Fruit fly (Drosophila melanogaster) whole organism, embryonic: ENCODE data around the gene Trf4-2.

ENCODE experiments used
- Atf6 ChIP-seq: fragments of 200-800 bp; sonication (Bioruptor generic); IDR thresholded peaks from 2 replicates; pipeline ENCODE4 v1.3.6; 2022; ENCODE audit warnings: missing biosample characterization, missing genetic modification characterization
- BEAF-32 ChIP-seq: fragments of 200-800 bp; sonication (Bioruptor generic); optimal IDR thresholded peaks from 3 replicates; lab custom pipeline; 2017; ENCODE audit warnings: missing biosample characterization, missing genetic modification characterization, mild to moderate bottlenecking, moderate library complexity, missing genetic modification reagents
- CG12155 ChIP-seq: fragments of 200-800 bp; sonication (Bioruptor generic); optimal IDR thresholded peaks from 3 replicates; lab custom pipeline; 2016; ENCODE audit warnings: missing biosample characterization, missing genetic modification characterization
- CG12942 ChIP-seq: fragments of 200-800 bp; sonication (Bioruptor generic); optimal IDR thresholded peaks from 3 replicates; lab custom pipeline; 2016; ENCODE audit warnings: missing biosample characterization, missing genetic modification characterization
- CG14667 ChIP-seq: fragments of 200-800 bp; sonication (Bioruptor generic); IDR thresholded peaks from 2 replicates; pipeline ENCODE4 v1.3.6; 2022; ENCODE audit warnings: missing biosample characterization, missing genetic modification characterization
- CG1603 ChIP-seq: fragments of 200-800 bp; sonication (Bioruptor generic); optimal IDR thresholded peaks from 2 replicates; lab custom pipeline; 2019; ENCODE audit warnings: missing biosample characterization, mild to moderate bottlenecking, missing genetic modification characterization, moderate library complexity
- CG16815 ChIP-seq: fragments of 200-800 bp; sonication (Bioruptor generic); optimal IDR thresholded peaks from 3 replicates; lab custom pipeline; 2017; ENCODE audit warnings: missing biosample characterization, mild to moderate bottlenecking, missing genetic modification characterization
- CG17359 ChIP-seq: fragments of 200-800 bp; sonication (Bioruptor generic); optimal IDR thresholded peaks from 3 replicates; lab custom pipeline; 2018; ENCODE audit warnings: missing biosample characterization, mild to moderate bottlenecking, missing genetic modification characterization, moderate library complexity
- CG18262 ChIP-seq: fragments of 200-800 bp; optimal IDR thresholded peaks from 3 replicates; lab custom pipeline; 2019; ENCODE audit warnings: missing biosample characterization, mild to moderate bottlenecking, missing genetic modification characterization, moderate library complexity
- CG18476 ChIP-seq: fragments of 200-800 bp; sonication (Bioruptor generic); optimal IDR thresholded peaks from 2 replicates; lab custom pipeline; 2016; ENCODE audit warnings: missing biosample characterization, mild to moderate bottlenecking, missing genetic modification characterization
- CG2875 ChIP-seq: fragments of 200-800 bp; sonication (Bioruptor generic); optimal IDR thresholded peaks from 2 replicates; lab custom pipeline; 2017; ENCODE audit warnings: missing biosample characterization, mild to moderate bottlenecking, missing genetic modification characterization, missing genetic modification reagents
- CG2889 ChIP-seq: fragments of 200-800 bp; sonication (Bioruptor generic); IDR thresholded peaks from 3 replicates; pipeline ENCODE4 v1.3.6; 2022; ENCODE audit warnings: missing biosample characterization, missing genetic modification characterization
- CG3847 ChIP-seq: fragments of 200-800 bp; sonication (Bioruptor generic); IDR thresholded peaks from 2 replicates; pipeline ENCODE4 v1.3.6; 2022; ENCODE audit warnings: missing biosample characterization, missing genetic modification characterization
- CG3995 ChIP-seq: fragments of 200-800 bp; sonication (Bioruptor generic); optimal IDR thresholded peaks from 3 replicates; lab custom pipeline; 2016; ENCODE audit warnings: missing biosample characterization, missing genetic modification characterization
- CG4282 ChIP-seq: fragments of 200-800 bp; sonication (Bioruptor generic); optimal IDR thresholded peaks from 2 replicates; lab custom pipeline; 2016; ENCODE audit warnings: missing biosample characterization, missing genetic modification characterization
- CG4617 ChIP-seq: fragments of 200-800 bp; sonication (Bioruptor generic); optimal IDR thresholded peaks from 3 replicates; lab custom pipeline; 2016; ENCODE audit warnings: missing biosample characterization, missing genetic modification characterization, borderline replicate concordance
- CG4820 ChIP-seq: fragments of 200-800 bp; sonication (Bioruptor generic); optimal IDR thresholded peaks from 3 replicates; lab custom pipeline; 2016; ENCODE audit warnings: missing biosample characterization, missing genetic modification characterization
- CG9797 ChIP-seq: fragments of 200-800 bp; sonication (Bioruptor generic); optimal IDR thresholded peaks from 3 replicates; lab custom pipeline; 2018; ENCODE audit warnings: missing biosample characterization, mild to moderate bottlenecking, missing genetic modification characterization
- CG9876 ChIP-seq: fragments of 200-800 bp; sonication (Bioruptor generic); optimal IDR thresholded peaks from 2 replicates; lab custom pipeline; 2016; ENCODE audit warnings: missing biosample characterization, missing genetic modification characterization
- Dp ChIP-seq: fragments of 200-800 bp; sonication (Bioruptor generic); optimal IDR thresholded peaks from 2 replicates; lab custom pipeline; 2018; ENCODE audit warnings: missing biosample characterization, mild to moderate bottlenecking, missing genetic modification characterization, moderate library complexity
- E2f2 ChIP-seq: fragments of 200-800 bp; sonication (Bioruptor generic); IDR thresholded peaks from 2 replicates; pipeline ENCODE4 v1.3.6; 2022; ENCODE audit warnings: missing biosample characterization, missing genetic modification characterization
- Ets97D ChIP-seq: fragments of 200-800 bp; sonication (Bioruptor generic); optimal IDR thresholded peaks from 3 replicates; lab custom pipeline; 2016; ENCODE audit warnings: missing biosample characterization, missing genetic modification characterization
- HLH4C ChIP-seq: fragments of 200-800 bp; sonication (Bioruptor generic); IDR thresholded peaks from 3 replicates; pipeline ENCODE4 v1.3.6; 2022; ENCODE audit warnings: missing biosample characterization, missing genetic modification characterization; ENCODE audit not compliant: partially characterized antibody
- HLHmδ ChIP-seq: fragments of 200-800 bp; sonication (Bioruptor generic); optimal IDR thresholded peaks from 2 replicates; lab custom pipeline; 2018; ENCODE audit warnings: missing biosample characterization, mild to moderate bottlenecking, missing genetic modification characterization, moderate library complexity
- Hr51 ChIP-seq, 2 experiments: fragments of 200-800 bp; sonication (Bioruptor generic); optimal IDR thresholded peaks; 2 replicates in 1 of 2; 3 replicates in 1 of 2; lab custom pipeline; 2016 to 2018; ENCODE audit warnings: missing biosample characterization in 2 of 2, missing genetic modification characterization in 2 of 2, mild to moderate bottlenecking in 1 of 2, moderate library complexity in 1 of 2
- Lpt ChIP-seq: fragments of >200 bp; optimal IDR thresholded peaks from 2 replicates; lab custom pipeline; 2018; ENCODE audit warnings: missing biosample characterization, missing genetic modification characterization
- Oaz ChIP-seq: fragments of 200-800 bp; sonication (Bioruptor generic); IDR thresholded peaks from 2 replicates; pipeline ENCODE4 v1.3.6; 2022; ENCODE audit warnings: missing biosample characterization, missing genetic modification characterization
- Pdp1 ChIP-seq, 2 experiments: fragments of 200-800 bp; sonication (Bioruptor generic); optimal IDR thresholded peaks; 3 replicates each; lab custom pipeline; 2016; ENCODE audit warnings: missing biosample characterization in 2 of 2, missing genetic modification characterization in 2 of 2, mild to moderate bottlenecking in 1 of 2, moderate library complexity in 1 of 2
- Poxn ChIP-seq: fragments of 200-800 bp; sonication (Bioruptor generic); IDR thresholded peaks from 2 replicates; pipeline ENCODE4 v1.3.6; 2022; ENCODE audit warnings: missing biosample characterization, missing genetic modification characterization
- Taf1 ChIP-seq: fragments of 200-800 bp; sonication (Bioruptor generic); IDR thresholded peaks from 2 replicates; pipeline ENCODE4 v1.3.6; 2022; ENCODE audit warnings: missing biosample characterization, missing genetic modification characterization
- Tbp ChIP-seq: fragments of >200 bp; optimal IDR thresholded peaks from 2 replicates; lab custom pipeline; 2018; ENCODE audit warnings: missing biosample characterization, missing genetic modification characterization
- ara ChIP-seq: fragments of 200-800 bp; sonication (Bioruptor generic); IDR thresholded peaks from 2 replicates; pipeline ENCODE4 v1.3.6; 2022; ENCODE audit warnings: missing biosample characterization, missing genetic modification characterization
- bsh ChIP-seq, 2 experiments: fragments of 200-800 bp; sonication (Bioruptor generic); optimal IDR thresholded peaks; 2 replicates each; lab custom pipeline; 2017 to 2018; ENCODE audit warnings: mild to moderate bottlenecking in 2 of 2, missing biosample characterization in 2 of 2, missing genetic modification characterization in 2 of 2, moderate library complexity in 1 of 2
- crp ChIP-seq, 2 experiments: fragments of 200-800 bp; sonication (Bioruptor generic); optimal IDR thresholded peaks; 2 replicates in 1 of 2; 3 replicates in 1 of 2; lab custom pipeline; 2017; ENCODE audit warnings: missing biosample characterization in 2 of 2, missing genetic modification characterization in 2 of 2, mild to moderate bottlenecking in 1 of 2, moderate library complexity in 1 of 2
- da ChIP-seq: fragments of 200-800 bp; sonication (Bioruptor generic); optimal IDR thresholded peaks from 2 replicates; lab custom pipeline; 2016; ENCODE audit warnings: missing biosample characterization, missing genetic modification characterization
- dimm ChIP-seq: fragments of 200-800 bp; sonication (Bioruptor generic); IDR thresholded peaks from 2 replicates; pipeline ENCODE4 v1.3.6; 2022; ENCODE audit warnings: missing biosample characterization, missing genetic modification characterization
- dysf ChIP-seq: fragments of 200-800 bp; sonication (Bioruptor generic); IDR thresholded peaks from 3 replicates; pipeline ENCODE4 v1.3.6; 2022; ENCODE audit warnings: missing biosample characterization, missing genetic modification characterization
- esg ChIP-seq: fragments of 200-800 bp; sonication (Bioruptor generic); conservative IDR thresholded peaks from 2 replicates; pipeline ENCODE4 v1.3.6; 2022; ENCODE audit warnings: missing biosample characterization, missing genetic modification characterization
- lab ChIP-seq: fragments of 200-800 bp; sonication (Bioruptor generic); optimal IDR thresholded peaks from 3 replicates; lab custom pipeline; 2017; ENCODE audit warnings: missing biosample characterization, missing genetic modification characterization, mild to moderate bottlenecking, moderate library complexity, missing genetic modification reagents
- pzg ChIP-seq: fragments of 200-800 bp; sonication (Bioruptor generic); optimal IDR thresholded peaks from 3 replicates; lab custom pipeline; 2018; ENCODE audit warnings: missing biosample characterization, mild to moderate bottlenecking, missing genetic modification characterization, moderate library complexity
- sima ChIP-seq: fragments of 200-800 bp; sonication (Bioruptor generic); optimal IDR thresholded peaks from 2 replicates; lab custom pipeline; 2016; ENCODE audit warnings: missing biosample characterization, missing genetic modification characterization
- sob ChIP-seq: fragments of 200-800 bp; sonication (Bioruptor generic); IDR thresholded peaks from 2 replicates; pipeline ENCODE4 v1.3.6; 2022; ENCODE audit warnings: missing biosample characterization, missing genetic modification characterization
- sug ChIP-seq: fragments of 200-800 bp; optimal IDR thresholded peaks from 2 replicates; lab custom pipeline; 2019; ENCODE audit warnings: missing biosample characterization, mild to moderate bottlenecking, missing genetic modification characterization, moderate library complexity
- tll ChIP-seq, 2 experiments: fragments of 200-800 bp in 1 of 2; fragments of >200 bp in 1 of 2; sonication (Bioruptor generic) in 1 of 2; optimal IDR thresholded peaks; 2 replicates each; lab custom pipeline; 2017 to 2019; ENCODE audit warnings: missing biosample characterization in 2 of 2, missing genetic modification characterization in 2 of 2, mild to moderate bottlenecking in 1 of 2, moderate library complexity in 1 of 2
- ttk ChIP-seq: fragments of 200-800 bp; sonication (Bioruptor generic); IDR thresholded peaks from 2 replicates; pipeline ENCODE4 v2.1.2; 2022; ENCODE audit warnings: missing biosample characterization, missing genetic modification characterization
- twi ChIP-seq: fragments of 200-800 bp; optimal IDR thresholded peaks from 2 replicates; lab custom pipeline; 2019; ENCODE audit warnings: missing biosample characterization, mild to moderate bottlenecking, missing genetic modification characterization, moderate library complexity
- vvl ChIP-seq: fragments of 200-800 bp; sonication (Bioruptor generic); IDR thresholded peaks from 2 replicates; pipeline ENCODE4 v1.3.6; 2022; ENCODE audit warnings: missing biosample characterization, missing genetic modification characterization
- zen ChIP-seq: fragments of 200-800 bp; sonication (Bioruptor generic); optimal IDR thresholded peaks from 3 replicates; lab custom pipeline; 2018; ENCODE audit warnings: missing biosample characterization, mild to moderate bottlenecking, missing genetic modification characterization, moderate library complexity

Gene Trf4-2

dm6 chr3R:24917814-24918636 is 7.0 kb upstream of the Trf4-2 start, which contains the start of the genes PIG-S, sud1 and CG11168 (continued):
- TF ChIP-seq CG2875 (GFP tag; lab: Kevin White, UChicago), result peak; percentile 11
- peak; percentile 66 for TF ChIP-seq CG18476 (GFP tag; lab: Kevin White, UChicago)
- TF ChIP-seq CG17359, result peak; percentile 42
- peak; percentile 50 for TF ChIP-seq CG12942 (GFP tag; lab: Kevin White, UChicago)
- peak; percentile 61 for TF ChIP-seq twi (tag; lab: Kevin White, UChicago)
- TF ChIP-seq sug, result no peak
- peak; percentile 26; the same call in 1 of the 2 replicates for TF ChIP-seq E2f2 (GFP tag; lab: Robert Waterston, UW)
- TF ChIP-seq bsh (GFP tag; optimal IDR thresholded peaks at IDR 0.05; lab: Kevin White, UChicago), result peak in 1 of 2 experiments; percentile 63
- TF ChIP-seq dimm (GFP tag; lab: Robert Waterston, UW), result no peak
- TF ChIP-seq pzg (GFP tag; lab: Kevin White, UChicago), result peak; percentile 56
- TF ChIP-seq ara, result peak; percentile 8; the same call in 1 of the 2 replicates
- TF ChIP-seq CG3995, result peak; percentile 60
- TF ChIP-seq Lpt (GFP tag; lab: Kevin White, UChicago), result no peak
- TF ChIP-seq CG9797 (GFP tag; lab: Kevin White, UChicago), result peak; percentile 20
- peak; percentile 48 for TF ChIP-seq CG12155 (GFP tag; lab: Kevin White, UChicago)
- peak; percentile 26 to 76 for TF ChIP-seq crp (GFP tag; optimal IDR thresholded peaks at IDR 0.05; lab: Kevin White, UChicago)
- no peak for TF ChIP-seq lab (GFP tag; lab: Kevin White, UChicago)
- TF ChIP-seq Dp, result no peak
- TF ChIP-seq CG4617 (GFP tag; lab: Kevin White, UChicago), result peak; percentile 53
- peak; percentile 35; the same call in 1 of the 2 replicates for TF ChIP-seq Atf6 (GFP tag; lab: Robert Waterston, UW)
- TF ChIP-seq Taf1, result peak; percentile 37; the same call in 1 of the 2 replicates
- TF ChIP-seq CG9876 (GFP tag; lab: Kevin White, UChicago), result no peak
- TF ChIP-seq dysf (GFP tag; lab: Robert Waterston, UW), result peak; percentile 75
- TF ChIP-seq CG4282 (GFP tag; lab: Kevin White, UChicago), result no peak
- TF ChIP-seq CG18262 (tag; lab: Kevin White, UChicago), result peak; percentile 64
- TF ChIP-seq sob (GFP tag; lab: Robert Waterston, UW), result peak; percentile 65; the same call in 1 of the 2 replicates
- TF ChIP-seq CG1603 (tag; lab: Kevin White, UChicago), result peak; percentile 29
- TF ChIP-seq vvl (GFP tag; lab: Robert Waterston, UW), result peak; percentile 55
- peak; percentile 65 for TF ChIP-seq zen (tag; lab: Kevin White, UChicago)
- TF ChIP-seq Tbp (GFP tag; lab: Kevin White, UChicago), result no peak
- TF ChIP-seq sima, result no peak
- peak; percentile 52; the same call in 1 of the 2 replicates for TF ChIP-seq esg
- TF ChIP-seq CG4820 (GFP tag; lab: Kevin White, UChicago), result peak; percentile 30
- TF ChIP-seq HLHmδ (GFP tag; lab: Kevin White, UChicago), result no peak
- peak; percentile 54 for TF ChIP-seq CG16815 (GFP tag; lab: Kevin White, UChicago)
- no peak for TF ChIP-seq da (GFP tag; lab: Kevin White, UChicago)
- TF ChIP-seq HLH4C, result peak; percentile 89
- peak in 1 of 2 experiments; percentile 16 for TF ChIP-seq tll (GFP tag; optimal IDR thresholded peaks at IDR 0.05; lab: Kevin White, UChicago)
- TF ChIP-seq Oaz (GFP tag; lab: Robert Waterston, UW), result peak; percentile 17; the same call in 1 of the 2 replicates
- TF ChIP-seq BEAF-32 (GFP tag; lab: Kevin White, UChicago), result peak; percentile 93
- TF ChIP-seq CG14667 (GFP tag; lab: Robert Waterston, UW), result peak; percentile 59
- peak in 1 of 2 experiments; percentile 46 for TF ChIP-seq Hr51 (GFP tag; optimal IDR thresholded peaks at IDR 0.05; lab: Kevin White, UChicago)
- TF ChIP-seq ttk (GFP tag; lab: Robert Waterston, UW), result peak; percentile 20; the same call in 1 of the 2 replicates
- peak; percentile 76 for TF ChIP-seq CG3847 (GFP tag; lab: Robert Waterston, UW)
- no peak for TF ChIP-seq Pdp1 (GFP tag; optimal IDR thresholded peaks at IDR 0.05; lab: Kevin White, UChicago)
- TF ChIP-seq CG2889 (GFP tag; lab: Robert Waterston, UW), result no peak
- peak; percentile 5 for TF ChIP-seq Ets97D (GFP tag; lab: Kevin White, UChicago)
- peak; percentile 62; the same call in 1 of the 2 replicates for TF ChIP-seq Poxn (GFP tag; lab: Robert Waterston, UW)
